Fruit fly (Drosophila melanogaster) whole organism, embryonic: ENCODE measurements around the gene ph-p.
A peak's percentile ranks its signal among the peaks of the same experiment; 100 is the strongest.

Source experiments
- Atf6 ChIP-seq: fragments of 200-800 bp; sonication (Bioruptor generic); IDR thresholded peaks from 2 replicates; pipeline ENCODE4 v1.3.6; 2022; ENCODE audit warnings: missing biosample characterization, missing genetic modification characterization
- CG10267 ChIP-seq: fragments of 200-800 bp; sonication (Bioruptor generic); optimal IDR thresholded peaks from 2 replicates; lab custom pipeline; 2018; ENCODE audit warnings: missing biosample characterization, mild to moderate bottlenecking, missing genetic modification characterization, moderate library complexity
- CG10366 ChIP-seq: fragments of 200-800 bp; sonication (Bioruptor generic); IDR thresholded peaks from 2 replicates; pipeline ENCODE4 v1.3.6; 2022; ENCODE audit warnings: missing biosample characterization, missing genetic modification characterization
- CG13894 ChIP-seq: fragments of 200-800 bp; sonication (Bioruptor generic); optimal IDR thresholded peaks from 3 replicates; lab custom pipeline; 2018; ENCODE audit warnings: missing biosample characterization, mild to moderate bottlenecking, missing genetic modification characterization, moderate library complexity
- CG15011 ChIP-seq: fragments of 200-800 bp; sonication (Bioruptor generic); optimal IDR thresholded peaks from 3 replicates; lab custom pipeline; 2018; ENCODE audit warnings: missing biosample characterization, mild to moderate bottlenecking, missing genetic modification characterization
- CG15514 ChIP-seq: fragments of 200-800 bp; sonication (Bioruptor generic); optimal IDR thresholded peaks from 3 replicates; lab custom pipeline; 2017; ENCODE audit warnings: missing biosample characterization, missing genetic modification characterization, mild to moderate bottlenecking, moderate library complexity, missing genetic modification reagents
- CG15696 ChIP-seq: fragments of 200-800 bp; sonication (Bioruptor generic); optimal IDR thresholded peaks from 2 replicates; lab custom pipeline; 2019; ENCODE audit warnings: missing biosample characterization, mild to moderate bottlenecking, missing genetic modification characterization, moderate library complexity
- CG17186 ChIP-seq: fragments of 200-800 bp; sonication (Bioruptor generic); optimal IDR thresholded peaks from 3 replicates; lab custom pipeline; 2017; ENCODE audit warnings: missing biosample characterization, missing genetic modification reagents, missing genetic modification characterization
- CG2116 ChIP-seq: fragments of 200-800 bp; sonication (Bioruptor generic); optimal IDR thresholded peaks from 3 replicates; lab custom pipeline; 2018; ENCODE audit warnings: missing biosample characterization, mild to moderate bottlenecking, missing genetic modification characterization
- CG2129 ChIP-seq: fragments of 200-800 bp; sonication (Bioruptor generic); IDR thresholded peaks from 2 replicates; pipeline ENCODE4 v1.3.6; 2022; ENCODE audit warnings: missing biosample characterization, missing genetic modification characterization; ENCODE audit not compliant: partially characterized antibody
- CG31365 ChIP-seq: fragments of 200-800 bp; sonication (Bioruptor generic); optimal IDR thresholded peaks from 2 replicates; lab custom pipeline; 2018; ENCODE audit warnings: missing biosample characterization, mild to moderate bottlenecking, missing genetic modification characterization
- CG3281 ChIP-seq: fragments of 200-800 bp; sonication (Bioruptor generic); optimal IDR thresholded peaks from 3 replicates; lab custom pipeline; 2017; ENCODE audit warnings: missing biosample characterization, mild to moderate bottlenecking, missing genetic modification characterization
- CG43689 ChIP-seq: fragments of 200-800 bp; sonication (Bioruptor generic); IDR thresholded peaks from 2 replicates; pipeline ENCODE4 v1.3.6; 2022; ENCODE audit warnings: missing biosample characterization, missing genetic modification characterization
- CG4707 ChIP-seq: fragments of 200-800 bp; sonication (Bioruptor generic); optimal IDR thresholded peaks from 2 replicates; lab custom pipeline; 2018; ENCODE audit warnings: missing biosample characterization, mild to moderate bottlenecking, missing genetic modification characterization, moderate library complexity
- CG4730 ChIP-seq: fragments of 200-800 bp; sonication (Bioruptor generic); IDR thresholded peaks from 2 replicates; pipeline ENCODE4 v1.3.6; 2022; ENCODE audit warnings: missing biosample characterization, missing genetic modification characterization
- CG6654 ChIP-seq: fragments of 200-800 bp; sonication (Bioruptor generic); optimal IDR thresholded peaks from 2 replicates; lab custom pipeline; 2017; ENCODE audit warnings: missing biosample characterization, mild to moderate bottlenecking, missing genetic modification characterization
- CG8290 ChIP-seq, 3 experiments: fragments of 200-800 bp; sonication (Bioruptor generic); optimal IDR thresholded peaks; 2 replicates each; lab custom pipeline; 2016 to 2019; ENCODE audit warnings: missing biosample characterization in 3 of 3, missing genetic modification characterization in 3 of 3, mild to moderate bottlenecking in 2 of 3, moderate library complexity in 1 of 3
- CG8388 ChIP-seq: fragments of 200-800 bp; sonication (Bioruptor generic); optimal IDR thresholded peaks from 2 replicates; lab custom pipeline; 2019; ENCODE audit warnings: missing biosample characterization, mild to moderate bottlenecking, missing genetic modification characterization, moderate library complexity
- CG9727 ChIP-seq: fragments of 200-800 bp; sonication (Bioruptor generic); optimal IDR thresholded peaks from 3 replicates; lab custom pipeline; 2017; ENCODE audit warnings: missing biosample characterization, mild to moderate bottlenecking, missing genetic modification characterization
- CG9932 ChIP-seq: fragments of 200-800 bp; sonication (Bioruptor generic); IDR thresholded peaks from 2 replicates; pipeline ENCODE4 v1.3.6; 2022; ENCODE audit warnings: missing biosample characterization, missing genetic modification characterization
- Dfd ChIP-seq, 2 experiments: fragments of >200 bp; optimal IDR thresholded peaks; 2 replicates each; lab custom pipeline; 2017; ENCODE audit warnings: missing biosample characterization in 2 of 2, missing genetic modification characterization in 2 of 2
- Dip3 ChIP-seq: fragments of 200-800 bp; sonication (Bioruptor generic); optimal IDR thresholded peaks from 3 replicates; lab custom pipeline; 2016; ENCODE audit warnings: missing biosample characterization, missing genetic modification characterization
- ERR ChIP-seq: fragments of 200-800 bp; sonication (Bioruptor generic); optimal IDR thresholded peaks from 2 replicates; lab custom pipeline; 2016; ENCODE audit warnings: missing biosample characterization, missing genetic modification characterization
- GATAe ChIP-seq: fragments of 200-800 bp; sonication (Bioruptor generic); conservative IDR thresholded peaks from 2 replicates; pipeline ENCODE4 v1.3.6; 2022; ENCODE audit warnings: missing biosample characterization, missing genetic modification characterization
- Jarid2 ChIP-seq: fragments of 200-800 bp; sonication (Bioruptor generic); optimal IDR thresholded peaks from 3 replicates; lab custom pipeline; 2017; ENCODE audit warnings: mild to moderate bottlenecking, missing biosample characterization, missing genetic modification reagents, missing genetic modification characterization
- Kr ChIP-seq: fragments of 200-800 bp; sonication (Bioruptor generic); optimal IDR thresholded peaks from 2 replicates; lab custom pipeline; 2017; ENCODE audit warnings: missing biosample characterization, mild to moderate bottlenecking, missing genetic modification characterization
- NC2β ChIP-seq: fragments of 200-800 bp; sonication (Bioruptor generic); optimal IDR thresholded peaks from 2 replicates; lab custom pipeline; 2016; ENCODE audit warnings: missing biosample characterization, missing genetic modification characterization
- Nf-YA ChIP-seq: fragments of 200-800 bp; sonication (Bioruptor generic); IDR thresholded peaks from 2 replicates; pipeline ENCODE4 v1.3.6; 2022; ENCODE audit warnings: missing biosample characterization, missing genetic modification characterization
- Oaz ChIP-seq: fragments of 200-800 bp; sonication (Bioruptor generic); IDR thresholded peaks from 2 replicates; pipeline ENCODE4 v1.3.6; 2022; ENCODE audit warnings: missing biosample characterization, missing genetic modification characterization
- Pdp1 ChIP-seq, 2 experiments: fragments of 200-800 bp; sonication (Bioruptor generic); optimal IDR thresholded peaks; 3 replicates each; lab custom pipeline; 2016; ENCODE audit warnings: missing biosample characterization in 2 of 2, missing genetic modification characterization in 2 of 2, mild to moderate bottlenecking in 1 of 2, moderate library complexity in 1 of 2
- Side ChIP-seq: fragments of 200-800 bp; sonication (Bioruptor generic); optimal IDR thresholded peaks from 2 replicates; lab custom pipeline; 2016; ENCODE audit warnings: missing biosample characterization, missing genetic modification characterization
- ara ChIP-seq: fragments of 200-800 bp; sonication (Bioruptor generic); IDR thresholded peaks from 2 replicates; pipeline ENCODE4 v1.3.6; 2022; ENCODE audit warnings: missing biosample characterization, missing genetic modification characterization
- ash1 ChIP-seq: fragments of 200-800 bp; sonication (Bioruptor generic); optimal IDR thresholded peaks from 2 replicates; lab custom pipeline; 2018; ENCODE audit warnings: missing biosample characterization, mild to moderate bottlenecking, missing genetic modification characterization
- bbx ChIP-seq: fragments of 200-800 bp; sonication (Bioruptor generic); IDR thresholded peaks from 2 replicates; pipeline ENCODE4 v1.3.6; 2022; ENCODE audit warnings: missing biosample characterization, missing genetic modification characterization; ENCODE audit not compliant: partially characterized antibody
- bigmax ChIP-seq: fragments of 200-800 bp; sonication (Bioruptor generic); optimal IDR thresholded peaks from 2 replicates; lab custom pipeline; 2018; ENCODE audit warnings: missing biosample characterization, mild to moderate bottlenecking, missing genetic modification characterization
- chif ChIP-seq, 2 experiments: fragments of 200-800 bp; sonication (Bioruptor generic); optimal IDR thresholded peaks; 3 replicates each; lab custom pipeline; 2016; ENCODE audit warnings: missing biosample characterization in 2 of 2, missing genetic modification characterization in 2 of 2
- cwo ChIP-seq: fragments of 200-800 bp; sonication (Bioruptor generic); optimal IDR thresholded peaks from 3 replicates; lab custom pipeline; 2017; ENCODE audit warnings: missing biosample characterization, missing genetic modification characterization, mild to moderate bottlenecking, moderate library complexity, missing genetic modification reagents
- fd64A ChIP-seq: fragments of 200-800 bp; sonication (Bioruptor generic); optimal IDR thresholded peaks from 3 replicates; lab custom pipeline; 2018; ENCODE audit warnings: missing biosample characterization, mild to moderate bottlenecking, missing genetic modification characterization
- h ChIP-seq: fragments of >200 bp; optimal IDR thresholded peaks from 2 replicates; lab custom pipeline; 2017
- jumu ChIP-seq: fragments of 200-800 bp; sonication (Bioruptor generic); optimal IDR thresholded peaks from 3 replicates; lab custom pipeline; 2016; ENCODE audit warnings: missing biosample characterization, missing genetic modification characterization
- klu ChIP-seq: fragments of 200-800 bp; sonication (Bioruptor generic); IDR thresholded peaks from 2 replicates; pipeline ENCODE4 v1.3.6; 2022; ENCODE audit warnings: missing biosample characterization, missing genetic modification characterization
- mld ChIP-seq: fragments of 200-800 bp; sonication (Bioruptor generic); IDR thresholded peaks from 3 replicates; pipeline ENCODE4 v1.3.6; 2022; ENCODE audit warnings: missing biosample characterization, missing genetic modification characterization; ENCODE audit not compliant: partially characterized antibody
- phol ChIP-seq: fragments of 200-800 bp; sonication (Bioruptor generic); optimal IDR thresholded peaks from 3 replicates; lab custom pipeline; 2018; ENCODE audit warnings: missing biosample characterization, mild to moderate bottlenecking, missing genetic modification characterization, moderate library complexity
- pita ChIP-seq: fragments of 200-800 bp; sonication (Bioruptor generic); optimal IDR thresholded peaks from 2 replicates; lab custom pipeline; 2017; ENCODE audit warnings: missing biosample characterization, mild to moderate bottlenecking, missing genetic modification characterization
- rib ChIP-seq: fragments of 200-800 bp; sonication (Bioruptor generic); IDR thresholded peaks from 2 replicates; pipeline ENCODE4 v1.3.6; 2022; ENCODE audit warnings: missing biosample characterization, missing genetic modification characterization
- sc ChIP-seq, 3 experiments: fragments of >200 bp in 2 of 3; fragments of 200-800 bp in 1 of 3; sonication (Bioruptor generic) in 1 of 3; optimal IDR thresholded peaks; 2 replicates in 2 of 3; 3 replicates in 1 of 3; lab custom pipeline; 2017; ENCODE audit warnings: mild to moderate bottlenecking in 1 of 3, missing biosample characterization in 1 of 3, missing genetic modification characterization in 1 of 3, missing genetic modification reagents in 1 of 3
- shn ChIP-seq: fragments of 200-800 bp; sonication (Bioruptor generic); optimal IDR thresholded peaks from 3 replicates; lab custom pipeline; 2016; ENCODE audit warnings: missing biosample characterization, missing genetic modification characterization
- sim ChIP-seq: fragments of 200-800 bp; sonication (Bioruptor generic); IDR thresholded peaks from 2 replicates; pipeline ENCODE4 v1.3.6; 2022; ENCODE audit warnings: missing biosample characterization, missing genetic modification characterization
- sna ChIP-seq: fragments of 200-800 bp; sonication (Bioruptor generic); IDR thresholded peaks from 2 replicates; pipeline ENCODE4 v1.3.6; 2022; ENCODE audit warnings: missing biosample characterization, missing genetic modification characterization; ENCODE audit not compliant: partially characterized antibody
- tio ChIP-seq: fragments of 200-800 bp; sonication (Bioruptor generic); optimal IDR thresholded peaks from 2 replicates; lab custom pipeline; 2017; ENCODE audit warnings: missing biosample characterization, missing genetic modification characterization, inconsistent platforms

Gene ph-p

dm6 chrX:2083109-2083508 is 55.1 kb downstream of the ph-p start (continued):
- TF ChIP-seq CG15011 = no peak
- TF ChIP-seq CG10267 (tag; lab: Kevin White, UChicago) = no peak
- TF ChIP-seq Side (GFP tag; lab: Kevin White, UChicago) = no peak
- peak; percentile 66 for TF ChIP-seq Dip3 (GFP tag; lab: Kevin White, UChicago)
- no peak for TF ChIP-seq sim (GFP tag; lab: Robert Waterston, UW)
- no peak for TF ChIP-seq ERR (GFP tag; lab: Kevin White, UChicago)
- TF ChIP-seq cwo (GFP tag; lab: Kevin White, UChicago) = peak; percentile 48
- TF ChIP-seq CG13894 (tag; lab: Kevin White, UChicago) = peak; percentile 14
- no peak for TF ChIP-seq sna (GFP tag; lab: Robert Waterston, UW)
- TF ChIP-seq Atf6 (GFP tag; lab: Robert Waterston, UW) = peak; percentile 74
- TF ChIP-seq tio (GFP tag; lab: Kevin White, UChicago) = no peak
- peak; percentile 19 for TF ChIP-seq phol
- peak; percentile 19 to 26 for TF ChIP-seq chif (GFP tag; optimal IDR thresholded peaks at IDR 0.05; lab: Kevin White, UChicago)
- TF ChIP-seq CG8388 (GFP tag; lab: Kevin White, UChicago) = no peak
- TF ChIP-seq CG31365 = no peak
- TF ChIP-seq CG6654 = no peak
- no peak for TF ChIP-seq Kr (GFP tag; lab: Kevin White, UChicago)
- peak; percentile 45; the same call in 1 of the 2 replicates for TF ChIP-seq ara (GFP tag; lab: Robert Waterston, UW)
- TF ChIP-seq bbx (GFP tag; lab: Robert Waterston, UW) = no peak
- no peak for TF ChIP-seq CG15696 (tag; lab: Kevin White, UChicago)
- TF ChIP-seq klu (GFP tag; lab: Robert Waterston, UW) = peak; percentile 54
- TF ChIP-seq CG4730 (GFP tag; lab: Robert Waterston, UW) = no peak
- TF ChIP-seq h (lab: Kevin White, UChicago) = no peak
- TF ChIP-seq Nf-YA = no peak
- peak; percentile 79 for TF ChIP-seq CG3281 (GFP tag; lab: Kevin White, UChicago)
- TF ChIP-seq Oaz (GFP tag; lab: Robert Waterston, UW) = no peak
- TF ChIP-seq CG17186 (GFP tag; lab: Kevin White, UChicago) = no peak
- peak; percentile 37 for TF ChIP-seq CG4707
- TF ChIP-seq CG15514 (GFP tag; lab: Kevin White, UChicago) = peak; percentile 59
- no peak for TF ChIP-seq CG2116
- TF ChIP-seq pita = no peak
- no peak for TF ChIP-seq mld (GFP tag; lab: Robert Waterston, UW)
- TF ChIP-seq ash1 (GFP tag; lab: Kevin White, UChicago) = peak; percentile 35
- TF ChIP-seq bigmax (GFP tag; lab: Kevin White, UChicago) = no peak
- no peak for TF ChIP-seq CG43689
- no peak for TF ChIP-seq Dfd (GFP tag; optimal IDR thresholded peaks at IDR 0.05; lab: Kevin White, UChicago)
- no peak for TF ChIP-seq CG2129 (GFP tag; lab: Robert Waterston, UW)
- no peak for TF ChIP-seq fd64A (GFP tag; lab: Kevin White, UChicago)
- no peak for TF ChIP-seq NC2β
- peak; percentile 12 to 36 for TF ChIP-seq Pdp1 (GFP tag; optimal IDR thresholded peaks at IDR 0.05; lab: Kevin White, UChicago)
- TF ChIP-seq CG8290 (GFP tag; optimal IDR thresholded peaks at IDR 0.05; lab: Kevin White, UChicago) = no peak
- TF ChIP-seq CG8290 (tag; optimal IDR thresholded peaks at IDR 0.05; lab: Kevin White, UChicago) = peak in 1 of 2 experiments; percentile 97
- no peak for TF ChIP-seq shn (GFP tag; lab: Kevin White, UChicago)
- TF ChIP-seq CG10366 (GFP tag; lab: Robert Waterston, UW) = peak; percentile 43
- no peak for TF ChIP-seq GATAe (GFP tag; lab: Robert Waterston, UW)
- peak; percentile 91 for TF ChIP-seq CG9932
- TF ChIP-seq CG9727 (GFP tag; lab: Kevin White, UChicago) = peak; percentile 29
- no peak for TF ChIP-seq sc (optimal IDR thresholded peaks at IDR 0.05; lab: Kevin White, UChicago)
- no peak for TF ChIP-seq sc (GFP tag; optimal IDR thresholded peaks at IDR 0.05; lab: Kevin White, UChicago)
- peak; percentile 2 for TF ChIP-seq jumu (GFP tag; lab: Kevin White, UChicago)
- TF ChIP-seq Jarid2 = no peak
- peak; percentile 77 for TF ChIP-seq rib (GFP tag; lab: Robert Waterston, UW)
